Fruit fly (Drosophila melanogaster) whole organism, adult: ENCODE data around the gene CG7059.

Experiments
- CG14711 ChIP-seq: fragments of 200-800 bp; sonication (Bioruptor generic); optimal IDR thresholded peaks from 2 replicates; lab custom pipeline; 2018; ENCODE audit warnings: missing biosample characterization, mild to moderate bottlenecking, missing genetic modification characterization, moderate library complexity
- Crg-1 ChIP-seq: fragments of 200-800 bp; sonication (Bioruptor generic); optimal IDR thresholded peaks from 2 replicates; lab custom pipeline; 2016; ENCODE audit warnings: missing biosample characterization, missing genetic modification characterization

DNA sequence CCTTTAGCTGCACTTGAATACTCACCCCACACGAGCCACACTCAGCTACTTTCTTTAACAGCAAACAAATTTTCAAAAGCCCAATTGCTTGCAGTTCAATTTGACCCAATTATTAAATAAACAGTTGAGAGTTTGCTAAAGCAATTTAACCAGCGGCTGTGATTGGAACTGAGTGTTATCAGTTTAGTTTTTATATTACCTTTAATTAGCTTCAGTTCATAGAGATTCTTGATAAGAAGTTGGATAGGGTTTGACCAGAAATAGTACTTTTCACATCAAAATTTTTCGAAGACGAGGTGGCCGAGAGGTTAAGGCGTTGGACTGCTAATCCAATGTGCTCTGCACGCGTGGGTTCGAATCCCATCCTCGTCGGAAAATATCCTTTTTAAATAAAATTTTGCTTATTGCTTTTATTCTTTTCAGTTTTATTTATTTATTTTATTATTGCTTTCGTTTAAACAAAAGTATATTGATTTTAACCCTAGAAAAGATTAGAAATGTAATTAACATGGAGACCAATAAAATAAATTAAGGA lies 6.7 kb downstream of the CG7059 start:
- TF ChIP-seq CG14711 (tag; lab: Kevin White, UChicago), result no peak
- TF ChIP-seq Crg-1 (GFP tag; lab: Kevin White, UChicago), result no peak
